Worm (Caenorhabditis elegans): ENCODE measurements around the gene Y47D3B.12.

DNA sequence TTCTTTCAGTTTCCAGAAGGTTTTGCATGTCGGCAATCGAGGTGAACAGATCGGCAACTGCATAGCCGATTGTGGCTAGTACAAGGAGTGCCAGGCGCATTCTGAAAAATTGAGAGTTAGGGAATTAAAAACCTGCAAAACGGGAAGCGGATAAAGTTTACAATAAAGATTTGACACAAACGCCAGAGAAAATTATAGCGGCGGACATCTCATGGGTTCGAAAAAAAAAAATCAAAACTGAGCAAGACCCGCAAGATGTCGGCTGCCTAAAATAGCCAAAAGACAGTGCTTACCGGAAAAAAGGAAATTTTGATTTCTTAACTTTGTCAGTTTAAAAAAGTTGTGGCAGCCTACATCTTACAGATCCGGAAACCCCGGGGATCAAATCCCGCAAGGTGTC lies 24.9 kb upstream of the Y47D3B.12 start, which contains the start of gene dpy-18:
- TF ChIP-seq ama-1 (optimal IDR thresholded peaks at IDR 0.05), result no peak
- no peak for TF ChIP-seq scrt-1 (GFP tag; IDR thresholded peaks at IDR 0.05)
- no peak for TF ChIP-seq hmg-4 (GFP tag; optimal IDR thresholded peaks at IDR 0.05)
- TF ChIP-seq flt-1 (GFP tag; IDR thresholded peaks at IDR 0.05), result no peak
- no peak for TF ChIP-seq F13C5.2 (tag; optimal IDR thresholded peaks at IDR 0.05)
- TF ChIP-seq tbx-11 (GFP tag; IDR thresholded peaks at IDR 0.05), result no peak
- TF ChIP-seq tra-4 (tag; optimal IDR thresholded peaks at IDR 0.05), result no peak
- TF ChIP-seq sea-1 (GFP tag; conservative IDR thresholded peaks at IDR 0.05), result no peak
- no peak for TF ChIP-seq B0310.2 (tag; optimal IDR thresholded peaks at IDR 0.05)
- no peak for TF ChIP-seq aly-1 (tag; optimal IDR thresholded peaks at IDR 0.05)
- no peak for TF ChIP-seq ceh-36 (tag; optimal IDR thresholded peaks at IDR 0.05)
- TF ChIP-seq tbx-37 (GFP tag; conservative IDR thresholded peaks at IDR 0.05), result no peak

All from whole organism, early embryonic.